Fruit fly (Drosophila melanogaster) whole organism, wandering third instar larva: ENCODE measurements around the gene Liprin-beta.

Experiments
- Abd-B ChIP-seq: fragments of >200 bp; optimal IDR thresholded peaks from 2 replicates; lab custom pipeline; 2017; ENCODE audit warnings: missing biosample characterization, missing genetic modification characterization
- CG32264 ChIP-seq: fragments of 200-800 bp; sonication (Bioruptor generic); optimal IDR thresholded peaks from 2 replicates; lab custom pipeline; 2016; ENCODE audit warnings: missing biosample characterization, missing genetic modification characterization
- CG9705 ChIP-seq: fragments of 200-800 bp; sonication (Bioruptor generic); optimal IDR thresholded peaks from 2 replicates; lab custom pipeline; 2018; ENCODE audit warnings: missing biosample characterization, mild to moderate bottlenecking, missing genetic modification characterization
- CrebA ChIP-seq: fragments of 200-800 bp; sonication (Bioruptor generic); optimal IDR thresholded peaks from 2 replicates; lab custom pipeline; 2016; ENCODE audit warnings: missing biosample characterization, mild to moderate bottlenecking, missing genetic modification characterization, borderline replicate concordance
- Dfd ChIP-seq: fragments of >200 bp; optimal IDR thresholded peaks from 2 replicates; lab custom pipeline; 2017; ENCODE audit warnings: missing biosample characterization, missing genetic modification characterization
- Dif ChIP-seq: fragments of 200-275, 200-300 bp; sonication (Bioruptor generic); optimal IDR thresholded peaks from 2 replicates; lab custom pipeline; 2018; ENCODE audit warnings: missing biosample characterization, missing genetic modification characterization; ENCODE audit not compliant: partially characterized antibody
- GATAd ChIP-seq: sonication (Bioruptor generic); optimal IDR thresholded peaks from 2 replicates; lab custom pipeline; 2016; ENCODE audit warnings: missing biosample characterization, missing genetic modification characterization
- HLH106 ChIP-seq: fragments of 200-800 bp; optimal IDR thresholded peaks from 3 replicates; lab custom pipeline; 2019; ENCODE audit warnings: missing biosample characterization, mild to moderate bottlenecking, missing genetic modification characterization, moderate library complexity
- Hnf4 ChIP-seq: fragments of 200-800 bp; sonication (Bioruptor generic); optimal IDR thresholded peaks from 2 replicates; lab custom pipeline; 2016; ENCODE audit warnings: missing biosample characterization, mild to moderate bottlenecking, missing genetic modification characterization
- Hr78 ChIP-seq: fragments of >200 bp; optimal IDR thresholded peaks from 2 replicates; lab custom pipeline; 2017; ENCODE audit warnings: missing biosample characterization, missing genetic modification characterization
- Jra ChIP-seq: sonication (Bioruptor generic); optimal IDR thresholded peaks from 2 replicates; lab custom pipeline; 2016; ENCODE audit warnings: missing biosample characterization, missing genetic modification characterization
- Mio ChIP-seq: sonication (Bioruptor generic); optimal IDR thresholded peaks from 2 replicates; lab custom pipeline; 2016; ENCODE audit warnings: missing biosample characterization, missing genetic modification characterization
- Myc ChIP-seq: fragments of >200 bp; optimal IDR thresholded peaks from 2 replicates; lab custom pipeline; 2017
- N ChIP-seq: fragments of >200 bp; optimal IDR thresholded peaks from 2 replicates; lab custom pipeline; 2018; ENCODE audit warnings: missing biosample characterization, missing external identifiers, missing genetic modification characterization
- OdsH ChIP-seq: fragments of 200-800 bp; sonication (Bioruptor generic); optimal IDR thresholded peaks from 2 replicates; lab custom pipeline; 2016; ENCODE audit warnings: missing biosample characterization, mild to moderate bottlenecking, missing genetic modification characterization
- Rel ChIP-seq, 2 experiments: fragments of 200-800 bp; sonication (Bioruptor generic) in 1 of 2; optimal IDR thresholded peaks; 2 replicates in 1 of 2; 3 replicates in 1 of 2; lab custom pipeline; 2016 to 2019; ENCODE audit warnings: mild to moderate bottlenecking in 2 of 2, missing biosample characterization in 2 of 2, missing genetic modification characterization in 2 of 2, moderate library complexity in 1 of 2
- Sp1 ChIP-seq: fragments of 200-800 bp; sonication (Bioruptor generic); optimal IDR thresholded peaks from 3 replicates; lab custom pipeline; 2019; ENCODE audit warnings: missing biosample characterization, mild to moderate bottlenecking, missing genetic modification characterization, moderate library complexity
- Vsx2 ChIP-seq: fragments of 200-300, 225-300 bp; sonication (Bioruptor generic); optimal IDR thresholded peaks from 2 replicates; lab custom pipeline; 2018; ENCODE audit warnings: missing biosample characterization, missing genetic modification characterization; ENCODE audit not compliant: partially characterized antibody
- br ChIP-seq: fragments of 200-800 bp; sonication (Bioruptor generic); optimal IDR thresholded peaks from 2 replicates; lab custom pipeline; 2016; ENCODE audit warnings: missing biosample characterization, missing genetic modification characterization
- brk ChIP-seq: fragments of 200-800 bp; sonication (Bioruptor generic); optimal IDR thresholded peaks from 2 replicates; lab custom pipeline; 2016; ENCODE audit warnings: missing biosample characterization, mild to moderate bottlenecking, missing genetic modification characterization
- dl ChIP-seq, 2 experiments: fragments of 175-275, 200-275 bp in 1 of 2; fragments of 200-275 bp in 1 of 2; sonication (Bioruptor generic); optimal IDR thresholded peaks; lab custom pipeline; 2018; ENCODE audit warnings: mild to moderate bottlenecking in 2 of 2, missing biosample characterization in 2 of 2, missing genetic modification characterization in 2 of 2, moderate library complexity in 2 of 2; ENCODE audit not compliant: partially characterized antibody in 2 of 2, insufficient read depth in 1 of 2
- dmrt93B ChIP-seq: fragments of 200-800 bp; sonication (Bioruptor generic); optimal IDR thresholded peaks from 2 replicates; lab custom pipeline; 2018; ENCODE audit warnings: missing biosample characterization, mild to moderate bottlenecking, missing genetic modification characterization
- dsf ChIP-seq: sonication (Bioruptor generic); optimal IDR thresholded peaks from 2 replicates; lab custom pipeline; 2016; ENCODE audit warnings: missing biosample characterization, missing genetic modification characterization, borderline replicate concordance
- ey ChIP-seq: fragments of 200-800 bp; sonication (Bioruptor generic); optimal IDR thresholded peaks from 2 replicates; lab custom pipeline; 2016; ENCODE audit warnings: missing biosample characterization, missing genetic modification characterization
- foxo ChIP-seq, 2 experiments: fragments of 200-800 bp; sonication (Bioruptor generic); optimal IDR thresholded peaks; 2 replicates in 1 of 2; 3 replicates in 1 of 2; lab custom pipeline; 2016 to 2017; ENCODE audit warnings: missing biosample characterization in 2 of 2, missing genetic modification characterization in 2 of 2
- fru ChIP-seq: fragments of 200-800 bp; sonication (Bioruptor generic); optimal IDR thresholded peaks from 3 replicates; lab custom pipeline; 2016; ENCODE audit warnings: missing biosample characterization, mild to moderate bottlenecking, missing genetic modification characterization
- h ChIP-seq: fragments of 200-800 bp; sonication (Bioruptor generic); optimal IDR thresholded peaks from 3 replicates; lab custom pipeline; 2016; ENCODE audit warnings: missing biosample characterization, mild to moderate bottlenecking, missing genetic modification characterization
- jim ChIP-seq: fragments of 175-275, 200-325 bp; sonication (Bioruptor generic); optimal IDR thresholded peaks from 2 replicates; lab custom pipeline; 2016; ENCODE audit warnings: missing biosample characterization, mild to moderate bottlenecking, missing genetic modification characterization
- lola ChIP-seq: fragments of >200 bp; optimal IDR thresholded peaks from 2 replicates; lab custom pipeline; 2017; ENCODE audit warnings: missing biosample characterization, missing genetic modification characterization
- pan ChIP-seq: fragments of >200 bp; optimal IDR thresholded peaks from 2 replicates; lab custom pipeline; 2017
- psq ChIP-seq: fragments of 200-800 bp; sonication (Bioruptor generic); optimal IDR thresholded peaks from 3 replicates; lab custom pipeline; 2017; ENCODE audit warnings: missing biosample characterization, mild to moderate bottlenecking, missing genetic modification characterization, moderate library complexity
- rgr ChIP-seq: fragments of 200-800 bp; sonication (Bioruptor generic); optimal IDR thresholded peaks from 3 replicates; lab custom pipeline; 2016; ENCODE audit warnings: missing biosample characterization, mild to moderate bottlenecking, missing genetic modification characterization
- sage ChIP-seq: fragments of 200-800 bp; sonication (Bioruptor generic); optimal IDR thresholded peaks from 2 replicates; lab custom pipeline; 2016; ENCODE audit warnings: missing biosample characterization, mild to moderate bottlenecking, missing genetic modification characterization
- sv ChIP-seq: fragments of 200-800 bp; sonication (Bioruptor generic); optimal IDR thresholded peaks from 3 replicates; lab custom pipeline; 2016; ENCODE audit warnings: missing biosample characterization, missing genetic modification characterization
- tai ChIP-seq: sonication (Bioruptor generic); optimal IDR thresholded peaks from 2 replicates; lab custom pipeline; 2016; ENCODE audit warnings: missing biosample characterization, missing genetic modification characterization
- usp ChIP-seq: fragments of >200 bp; optimal IDR thresholded peaks from 2 replicates; lab custom pipeline; 2017; ENCODE audit warnings: missing biosample characterization, missing genetic modification characterization
- woc ChIP-seq: sonication (Bioruptor generic); optimal IDR thresholded peaks from 2 replicates; lab custom pipeline; 2016; ENCODE audit warnings: missing biosample characterization, mild to moderate bottlenecking, missing genetic modification characterization

Liprin-beta gene

dm6 chr3L:13479204-13479600 lies 33.9 kb upstream of the Liprin-beta start:
- no peak for TF ChIP-seq Vsx2 (GFP tag; lab: Kevin White, UChicago)
- TF ChIP-seq GATAd (GFP tag; lab: Kevin White, UChicago), result no peak
- no peak for TF ChIP-seq HLH106 (tag; lab: Kevin White, UChicago)
- no peak for TF ChIP-seq rgr (GFP tag; lab: Kevin White, UChicago)
- TF ChIP-seq OdsH (GFP tag; lab: Kevin White, UChicago), result no peak
- no peak for TF ChIP-seq Dfd (GFP tag; lab: Kevin White, UChicago)

dm6 chr3L:13479609-13480240 lies 33.3 kb upstream of the Liprin-beta start:
- TF ChIP-seq Sp1 (GFP tag; lab: Kevin White, UChicago) (peak; percentile 28), Vsx2 (GFP tag; lab: Kevin White, UChicago) (no peak), Hr78 (no peak), rgr (GFP tag; lab: Kevin White, UChicago) (peak; percentile 58), fru (peak; percentile 58), foxo (GFP tag; optimal IDR thresholded peaks at IDR 0.05; lab: Kevin White, UChicago) (peak in 1 of 2 experiments; percentile 63), woc (peak; percentile 46), CG32264 (no peak), CrebA (GFP tag; lab: Kevin White, UChicago) (no peak), psq (GFP tag; lab: Kevin White, UChicago) (peak; percentile 27), HLH106 (tag; lab: Kevin White, UChicago) (peak; percentile 60), Hnf4 (GFP tag; lab: Kevin White, UChicago) (peak; percentile 35), h (peak; percentile 51), GATAd (GFP tag; lab: Kevin White, UChicago) (no peak), tai (GFP tag; lab: Kevin White, UChicago) (no peak), Mio (GFP tag; lab: Kevin White, UChicago) (no peak), OdsH (GFP tag; lab: Kevin White, UChicago) (no peak), N (no peak), ey (GFP tag; lab: Kevin White, UChicago) (peak; percentile 39), sage (GFP tag; lab: Kevin White, UChicago) (no peak), lola (GFP tag; lab: Kevin White, UChicago) (no peak), brk (GFP tag; lab: Kevin White, UChicago) (peak; percentile 25), sv (GFP tag; lab: Kevin White, UChicago) (no peak), Dif (GFP tag; lab: Kevin White, UChicago) (no peak), CG9705 (GFP tag; lab: Kevin White, UChicago) (peak; percentile 29), dmrt93B (GFP tag; lab: Kevin White, UChicago) (peak; percentile 15), br (GFP tag; lab: Kevin White, UChicago) (peak; percentile 15), dl (GFP tag; optimal IDR thresholded peaks at IDR 0.05; lab: Kevin White, UChicago; ENCODE audit: insufficient read depth in 1 of 2, partially characterized antibody in 2 of 2) (no peak), Myc (lab: Kevin White, UChicago) (no peak), dsf (GFP tag; lab: Kevin White, UChicago) (no peak), usp (GFP tag; lab: Kevin White, UChicago) (no peak), Rel (GFP tag; optimal IDR thresholded peaks at IDR 0.05; lab: Kevin White, UChicago) (no peak), Rel (tag; optimal IDR thresholded peaks at IDR 0.05; lab: Kevin White, UChicago) (no peak), Abd-B (GFP tag; lab: Kevin White, UChicago) (no peak), jim (GFP tag; lab: Kevin White, UChicago) (no peak), Dfd (GFP tag; lab: Kevin White, UChicago) (no peak), Jra (no peak), pan (no peak)

dm6 chr3L:13480241-13480627 lies 32.8 kb upstream of the Liprin-beta start:
- TF ChIP-seq sv (GFP tag; lab: Kevin White, UChicago) (no peak), Rel (GFP tag; optimal IDR thresholded peaks at IDR 0.05; lab: Kevin White, UChicago) (no peak), Rel (tag; optimal IDR thresholded peaks at IDR 0.05; lab: Kevin White, UChicago) (peak; percentile 16)
